Worm (Caenorhabditis elegans): ENCODE measurements around the gene F56D5.3.

- TF ChIP-seq blmp-1 (tag; optimal IDR thresholded peaks at IDR 0.05) (no peak), lin-13 (tag; optimal IDR thresholded peaks at IDR 0.05) (no peak), nhr-28 (tag; optimal IDR thresholded peaks at IDR 0.05) (no peak)
Observed at ce11 chrIV:9445407-9445806, 48.0 kb downstream of the F56D5.3 start, which contains the start of gene hsp-12.3.

All from whole organism, mixed stage, embryonic.